Worm (Caenorhabditis elegans) whole organism, mixed stage, embryonic: ENCODE results near the gene R02F2.10.

Source experiments
- bed-3 ChIP-seq: fragments of 200-800 bp; sonication (Bioruptor generic); optimal IDR thresholded peaks from 3 replicates; lab custom pipeline; 2018; ENCODE audit warnings: mild to moderate bottlenecking, missing genetic modification characterization, moderate library complexity, missing compliant biosample characterization
- blmp-1 ChIP-seq: fragments of 150-350 bp; optimal IDR thresholded peaks from 2 replicates; lab custom pipeline; 2014; ENCODE audit warnings: missing biosample characterization, missing genetic modification characterization
- lin-32 ChIP-seq: fragments of 200-800 bp; sonication (Bioruptor generic); optimal IDR thresholded peaks from 2 replicates; lab custom pipeline; 2018; ENCODE audit warnings: mild to moderate bottlenecking, missing genetic modification characterization, missing compliant biosample characterization
- nhr-28 ChIP-seq: fragments of 150-350 bp; optimal IDR thresholded peaks from 2 replicates; lab custom pipeline; 2014; ENCODE audit warnings: missing biosample characterization, missing genetic modification characterization
- unc-39 ChIP-seq: fragments of 150-350 bp; optimal IDR thresholded peaks from 2 replicates; lab custom pipeline; 2014; ENCODE audit warnings: missing biosample characterization, missing genetic modification characterization
- unc-62 ChIP-seq: fragments of 150-350 bp; optimal IDR thresholded peaks from 2 replicates; lab custom pipeline; 2014; ENCODE audit warnings: missing biosample characterization, missing genetic modification reagents, missing genetic modification characterization

DNA sequence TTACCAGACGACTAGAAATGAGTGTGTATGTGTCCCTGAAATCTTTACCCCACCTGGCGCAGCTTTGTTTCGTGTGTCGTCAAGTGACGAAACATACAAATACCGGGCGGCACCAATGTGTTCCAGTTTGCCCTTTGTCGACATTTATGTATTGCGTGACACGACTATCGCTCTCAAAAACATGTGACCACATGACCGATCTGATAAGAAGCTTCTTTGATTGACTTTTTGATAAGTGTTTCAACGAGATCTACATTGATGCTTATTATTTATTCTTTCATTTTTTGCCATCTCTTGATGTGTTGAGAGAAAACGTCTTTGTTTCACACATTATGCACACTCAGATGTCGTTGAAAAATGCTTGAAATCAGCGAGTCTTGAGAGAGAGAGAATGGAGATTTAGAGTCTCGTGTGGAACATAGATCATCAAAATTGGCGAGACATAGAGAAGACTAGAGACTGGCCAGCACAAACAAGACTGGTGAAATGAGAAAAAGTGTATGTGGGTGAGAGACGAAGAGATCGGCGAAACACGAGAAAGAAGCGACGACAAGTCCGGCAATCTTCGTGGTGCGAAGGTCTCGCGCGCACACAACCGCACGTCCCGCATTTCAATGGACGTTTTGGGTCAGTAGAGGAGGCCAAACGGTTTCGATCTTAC lies 24.9 kb downstream of the R02F2.10 start:
- TF ChIP-seq bed-3 (no peak), lin-32 (GFP tag; lab: Kevin White, UChicago) (no peak), unc-62 (GFP tag; lab: Kevin White, UChicago) (peak; percentile 70), nhr-28 (tag; lab: Kevin White, UChicago) (no peak), unc-39 (tag; lab: Kevin White, UChicago) (no peak), blmp-1 (tag; lab: Kevin White, UChicago) (no peak)
